Worm (Caenorhabditis elegans): Measurements from ENCODE around the gene lido-16.

ce11 chrII:6448656-6449055 is 36.1 kb downstream of the lido-16 start:
- TF ChIP-seq med-1 (GFP tag; optimal IDR thresholded peaks at IDR 0.05; ENCODE audit: insufficient read depth) (no peak), flt-1 (GFP tag; IDR thresholded peaks at IDR 0.05) (no peak), tab-1 (GFP tag; IDR thresholded peaks at IDR 0.05) (no peak), cog-1 (tag; optimal IDR thresholded peaks at IDR 0.05) (no peak), klf-2 (GFP tag; conservative IDR thresholded peaks at IDR 0.05) (no peak), ref-1 (GFP tag; conservative IDR thresholded peaks at IDR 0.05) (no peak), ztf-23 (GFP tag; IDR thresholded peaks at IDR 0.05) (no peak)

Data from whole organism, midembryonic.